Fruit fly (Drosophila melanogaster) whole organism, embryonic: Measurements from ENCODE around the gene Stt3B.
A peak's percentile ranks its signal among the peaks of the same experiment; 100 is the strongest.

ENCODE experiments used
- ATbp ChIP-seq: fragments of 200-800 bp; sonication (Bioruptor generic); optimal IDR thresholded peaks from 2 replicates; lab custom pipeline; 2017; ENCODE audit warnings: missing biosample characterization, mild to moderate bottlenecking, missing genetic modification characterization, missing genetic modification reagents
- Asciz ChIP-seq: fragments of 200-800 bp; sonication (Bioruptor generic); optimal IDR thresholded peaks from 2 replicates; lab custom pipeline; 2017; ENCODE audit warnings: missing biosample characterization, mild to moderate bottlenecking, missing genetic modification characterization, missing genetic modification reagents
- Awh ChIP-seq: fragments of 200-800 bp; sonication (Bioruptor generic); IDR thresholded peaks from 2 replicates; pipeline ENCODE4, ENCODE4 v1.3.6; 2022; ENCODE audit warnings: missing biosample characterization, missing genetic modification characterization
- CG10209 ChIP-seq: fragments of 200-800 bp; sonication (Bioruptor generic); optimal IDR thresholded peaks from 3 replicates; lab custom pipeline; 2017; ENCODE audit warnings: missing biosample characterization, mild to moderate bottlenecking, missing genetic modification characterization, missing genetic modification reagents
- CG10462 ChIP-seq: fragments of 200-800 bp; sonication (Bioruptor generic); optimal IDR thresholded peaks from 2 replicates; lab custom pipeline; 2016; ENCODE audit warnings: missing biosample characterization, missing genetic modification characterization
- CG10543 ChIP-seq: fragments of 200-800 bp; sonication (Bioruptor generic); optimal IDR thresholded peaks from 3 replicates; lab custom pipeline; 2017; ENCODE audit warnings: missing biosample characterization, mild to moderate bottlenecking, missing genetic modification characterization, moderate library complexity
- CG11085 ChIP-seq: fragments of 200-800 bp; sonication (Bioruptor generic); IDR thresholded peaks from 2 replicates; pipeline ENCODE4 v1.3.6; 2022; ENCODE audit warnings: missing biosample characterization, missing genetic modification characterization
- CG12155 ChIP-seq: fragments of 200-800 bp; sonication (Bioruptor generic); optimal IDR thresholded peaks from 3 replicates; lab custom pipeline; 2016; ENCODE audit warnings: missing biosample characterization, missing genetic modification characterization
- CG12769 ChIP-seq: fragments of 200-800 bp; sonication (Bioruptor generic); optimal IDR thresholded peaks from 2 replicates; lab custom pipeline; 2019; ENCODE audit warnings: missing biosample characterization, mild to moderate bottlenecking, missing genetic modification characterization, moderate library complexity
- CG13624 ChIP-seq: fragments of 200-800 bp; sonication (Bioruptor generic); optimal IDR thresholded peaks from 2 replicates; lab custom pipeline; 2016; ENCODE audit warnings: missing biosample characterization, missing genetic modification characterization
- CG14860 ChIP-seq: fragments of 200-800 bp; sonication (Bioruptor generic); IDR thresholded peaks from 3 replicates; pipeline ENCODE4 v1.3.6; 2022; ENCODE audit warnings: missing biosample characterization, missing genetic modification characterization; ENCODE audit not compliant: partially characterized antibody
- CG1792 ChIP-seq: fragments of 200-800 bp; sonication (Bioruptor generic); optimal IDR thresholded peaks from 2 replicates; lab custom pipeline; 2016; ENCODE audit warnings: missing biosample characterization, missing genetic modification characterization
- CG18011 ChIP-seq: fragments of 200-800 bp; sonication (Bioruptor generic); optimal IDR thresholded peaks from 2 replicates; lab custom pipeline; 2017; ENCODE audit warnings: missing biosample characterization, missing genetic modification characterization, mild to moderate bottlenecking, moderate library complexity, missing genotype
- CG2129 ChIP-seq: fragments of 200-800 bp; sonication (Bioruptor generic); IDR thresholded peaks from 2 replicates; pipeline ENCODE4 v1.3.6; 2022; ENCODE audit warnings: missing biosample characterization, missing genetic modification characterization; ENCODE audit not compliant: partially characterized antibody
- CG2678 ChIP-seq: fragments of 200-800 bp; sonication (Bioruptor generic); optimal IDR thresholded peaks from 3 replicates; lab custom pipeline; 2019; ENCODE audit warnings: missing biosample characterization, mild to moderate bottlenecking, missing genetic modification characterization, moderate library complexity
- CG30431 ChIP-seq: fragments of 200-800 bp; sonication (Bioruptor generic); optimal IDR thresholded peaks from 2 replicates; lab custom pipeline; 2017; ENCODE audit warnings: missing biosample characterization, missing genetic modification characterization
- CG3163 ChIP-seq: fragments of 200-800 bp; sonication (Bioruptor generic); optimal IDR thresholded peaks from 3 replicates; lab custom pipeline; 2016; ENCODE audit warnings: missing biosample characterization, missing genetic modification characterization
- CG4360 ChIP-seq: fragments of 200-800 bp; sonication (Bioruptor generic); IDR thresholded peaks from 2 replicates; pipeline ENCODE4 v1.3.6; 2022; ENCODE audit warnings: missing biosample characterization, missing genetic modification characterization
- CG7839 ChIP-seq: fragments of 200-800 bp; sonication (Bioruptor generic); optimal IDR thresholded peaks from 3 replicates; lab custom pipeline; 2018; ENCODE audit warnings: missing biosample characterization, mild to moderate bottlenecking, missing genetic modification characterization, moderate library complexity
- CG7928 ChIP-seq: fragments of 200-800 bp; sonication (Bioruptor generic); optimal IDR thresholded peaks from 2 replicates; lab custom pipeline; 2017; ENCODE audit warnings: missing biosample characterization, mild to moderate bottlenecking, missing genetic modification characterization
- CG8765 ChIP-seq: fragments of 200-800 bp; sonication (Bioruptor generic); IDR thresholded peaks from 2 replicates; pipeline ENCODE4 v1.3.6; 2022; ENCODE audit warnings: missing biosample characterization, missing genetic modification characterization
- CG8924 ChIP-seq: fragments of 200-800 bp; optimal IDR thresholded peaks from 3 replicates; lab custom pipeline; 2019; ENCODE audit warnings: missing biosample characterization, mild to moderate bottlenecking, missing genetic modification characterization, moderate library complexity
- CG9609 ChIP-seq: fragments of 200-800 bp; sonication (Bioruptor generic); optimal IDR thresholded peaks from 3 replicates; lab custom pipeline; 2016; ENCODE audit warnings: missing biosample characterization, missing genetic modification characterization
- D ChIP-seq, 2 experiments: fragments of 200-800 bp in 1 of 2; fragments of >200 bp in 1 of 2; sonication (Bioruptor generic) in 1 of 2; optimal IDR thresholded peaks; 2 replicates in 1 of 2; 3 replicates in 1 of 2; lab custom pipeline; 2017; ENCODE audit warnings: mild to moderate bottlenecking in 1 of 2, missing biosample characterization in 1 of 2, missing genetic modification characterization in 1 of 2, missing genetic modification reagents in 1 of 2
- Dad ChIP-seq: fragments of 200-800 bp; sonication (Bioruptor generic); optimal IDR thresholded peaks from 3 replicates; lab custom pipeline; 2016; ENCODE audit warnings: missing biosample characterization, missing genetic modification characterization
- Doc3 ChIP-seq: fragments of 200-800 bp; sonication (Bioruptor generic); IDR thresholded peaks from 3 replicates; pipeline ENCODE4 v1.3.6; 2022; ENCODE audit warnings: missing biosample characterization, missing genetic modification characterization; ENCODE audit not compliant: partially characterized antibody
- Lpt ChIP-seq: fragments of >200 bp; optimal IDR thresholded peaks from 2 replicates; lab custom pipeline; 2018; ENCODE audit warnings: missing biosample characterization, missing genetic modification characterization
- NFAT ChIP-seq: fragments of 200-800 bp; sonication (Bioruptor generic); IDR thresholded peaks from 2 replicates; pipeline ENCODE4 v1.3.6; 2022; ENCODE audit warnings: missing biosample characterization, missing genetic modification characterization
- Poxn ChIP-seq: fragments of 200-800 bp; sonication (Bioruptor generic); IDR thresholded peaks from 2 replicates; pipeline ENCODE4 v1.3.6; 2022; ENCODE audit warnings: missing biosample characterization, missing genetic modification characterization
- Ssrp ChIP-seq: fragments of 200-800 bp; sonication (Bioruptor generic); optimal IDR thresholded peaks from 2 replicates; lab custom pipeline; 2018; ENCODE audit warnings: missing biosample characterization, mild to moderate bottlenecking, missing genetic modification characterization, moderate library complexity
- Usf ChIP-seq: fragments of 200-800 bp; sonication (Bioruptor generic); optimal IDR thresholded peaks from 2 replicates; lab custom pipeline; 2017; ENCODE audit warnings: missing genotype, missing biosample characterization, missing genetic modification characterization
- aop ChIP-seq: fragments of 200-800 bp; sonication (Bioruptor generic); IDR thresholded peaks from 2 replicates; pipeline ENCODE4 v1.3.6; 2022; ENCODE audit warnings: missing biosample characterization, missing genetic modification characterization
- ato ChIP-seq: fragments of 200-800 bp; sonication (Bioruptor generic); IDR thresholded peaks from 2 replicates; pipeline ENCODE4 v1.3.6; 2022; ENCODE audit warnings: missing biosample characterization, missing genetic modification characterization; ENCODE audit not compliant: partially characterized antibody
- dpn ChIP-seq, 2 experiments: fragments of 200-800 bp; sonication (Bioruptor generic); optimal IDR thresholded peaks; 3 replicates each; lab custom pipeline; 2016; ENCODE audit warnings: missing biosample characterization in 2 of 2, missing genetic modification characterization in 2 of 2
- ftz-f1 ChIP-seq: fragments of 200-800 bp; sonication (Bioruptor generic); optimal IDR thresholded peaks from 2 replicates; lab custom pipeline; 2016; ENCODE audit warnings: missing biosample characterization, missing genetic modification characterization
- gem ChIP-seq: fragments of 200-800 bp; sonication (Bioruptor generic); optimal IDR thresholded peaks from 2 replicates; lab custom pipeline; 2019; ENCODE audit warnings: missing biosample characterization, mild to moderate bottlenecking, missing genetic modification characterization, moderate library complexity
- knrl ChIP-seq: fragments of 200-800 bp; sonication (Bioruptor generic); IDR thresholded peaks from 3 replicates; pipeline ENCODE4 v1.3.6; 2022; ENCODE audit warnings: missing biosample characterization, missing genetic modification characterization; ENCODE audit not compliant: partially characterized antibody
- lmd ChIP-seq: fragments of 200-800 bp; sonication (Bioruptor generic); IDR thresholded peaks from 2 replicates; pipeline ENCODE4 v1.3.6; 2022; ENCODE audit warnings: missing biosample characterization, missing genetic modification characterization
- mirr ChIP-seq: fragments of 200-800 bp; sonication (Bioruptor generic); optimal IDR thresholded peaks from 3 replicates; lab custom pipeline; 2018; ENCODE audit warnings: missing biosample characterization, mild to moderate bottlenecking, missing genetic modification characterization
- nerfin-1 ChIP-seq: fragments of 200-800 bp; sonication (Bioruptor generic); optimal IDR thresholded peaks from 3 replicates; lab custom pipeline; 2019; ENCODE audit warnings: missing biosample characterization, mild to moderate bottlenecking, missing genetic modification characterization, moderate library complexity
- pita ChIP-seq: fragments of 200-800 bp; sonication (Bioruptor generic); optimal IDR thresholded peaks from 2 replicates; lab custom pipeline; 2017; ENCODE audit warnings: missing biosample characterization, mild to moderate bottlenecking, missing genetic modification characterization
- pum ChIP-seq: fragments of 200-800 bp; sonication (Bioruptor generic); optimal IDR thresholded peaks from 2 replicates; lab custom pipeline; 2016; ENCODE audit warnings: missing biosample characterization, missing genetic modification characterization
- row ChIP-seq: fragments of 200-800 bp; sonication (Bioruptor generic); IDR thresholded peaks from 3 replicates; pipeline ENCODE4 v1.3.6; 2022; ENCODE audit warnings: missing biosample characterization, missing genetic modification characterization
- sna ChIP-seq: fragments of 200-800 bp; sonication (Bioruptor generic); IDR thresholded peaks from 2 replicates; pipeline ENCODE4 v1.3.6; 2022; ENCODE audit warnings: missing biosample characterization, missing genetic modification characterization; ENCODE audit not compliant: partially characterized antibody
- tgo ChIP-seq: fragments of 200-800 bp; sonication (Bioruptor generic); IDR thresholded peaks from 3 replicates; pipeline ENCODE4 v1.3.6; 2022; ENCODE audit warnings: missing biosample characterization, missing genetic modification characterization
- trem ChIP-seq: fragments of 200-800 bp; optimal IDR thresholded peaks from 3 replicates; lab custom pipeline; 2019; ENCODE audit warnings: missing biosample characterization, mild to moderate bottlenecking, missing genetic modification characterization, moderate library complexity
- trh ChIP-seq: fragments of 200-800 bp; sonication (Bioruptor generic); optimal IDR thresholded peaks from 2 replicates; lab custom pipeline; 2016; ENCODE audit warnings: missing biosample characterization, missing genetic modification characterization
- wdn ChIP-seq: fragments of 200-800 bp; sonication (Bioruptor generic); IDR thresholded peaks from 2 replicates; pipeline ENCODE4 v1.3.6; 2022; ENCODE audit warnings: missing biosample characterization, missing genetic modification characterization

Stt3B gene

DNA sequence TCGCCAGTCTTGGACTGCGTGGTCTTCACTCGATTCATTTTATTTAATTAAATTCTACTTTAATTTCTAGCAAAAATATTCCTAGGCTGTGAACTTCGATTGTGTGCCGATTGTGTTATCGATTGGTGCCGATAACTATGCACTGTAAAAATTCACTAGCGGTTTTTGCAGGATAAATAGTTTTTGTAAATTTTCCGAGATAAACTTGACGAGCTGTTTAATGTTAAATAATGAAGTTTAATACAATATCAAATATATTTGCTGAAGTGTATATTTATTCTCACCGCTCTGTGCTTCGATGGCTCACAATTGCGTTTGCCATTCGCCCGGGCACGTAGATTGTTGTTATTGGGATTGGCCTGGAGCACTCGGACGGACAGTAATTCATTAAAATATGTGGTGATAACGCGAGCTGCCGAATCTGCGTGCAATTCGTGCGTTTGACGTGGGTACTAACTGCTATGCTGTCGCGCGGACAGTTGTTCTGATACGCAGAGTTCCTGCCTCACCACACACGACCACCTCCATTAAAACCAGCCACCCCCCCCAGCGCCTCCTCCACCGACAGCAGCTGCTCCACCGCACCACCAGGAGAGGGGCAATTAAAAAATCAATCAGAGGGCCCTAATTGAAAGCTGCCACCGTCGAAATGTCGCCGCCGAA, 44.4 kb downstream of the Stt3B start, which contains the start of the genes EMC6 and Hr96 (continued):
- TF ChIP-seq knrl (GFP tag; lab: Robert Waterston, UW), result peak; percentile 69
- TF ChIP-seq Lpt (GFP tag; lab: Kevin White, UChicago), result no peak
- peak; percentile 95 for TF ChIP-seq Dad (GFP tag; lab: Kevin White, UChicago)
- peak; percentile 77 for TF ChIP-seq Poxn
- peak; percentile 91 for TF ChIP-seq Ssrp (tag; lab: Kevin White, UChicago)
- TF ChIP-seq CG7839, result peak; percentile 94
- TF ChIP-seq mirr (GFP tag; lab: Kevin White, UChicago), result peak; percentile 81
- peak; percentile 89 for TF ChIP-seq trh (GFP tag; lab: Kevin White, UChicago)
- TF ChIP-seq ftz-f1 (GFP tag; lab: Kevin White, UChicago), result peak; percentile 78
- TF ChIP-seq ato (GFP tag; lab: Robert Waterston, UW), result peak; percentile 82
- peak; percentile 87 for TF ChIP-seq CG1792
- peak; percentile 92 for TF ChIP-seq lmd
- peak; percentile 94 to 95 for TF ChIP-seq dpn (GFP tag; optimal IDR thresholded peaks at IDR 0.05; lab: Kevin White, UChicago)
- 0 out of 2 replicates have a peak, but pooled peaks have one; percentile 4 for TF ChIP-seq CG2129
- TF ChIP-seq CG11085, result peak; percentile 90
- peak; percentile 97 for TF ChIP-seq NFAT (GFP tag; lab: Robert Waterston, UW)
- peak; percentile 93 for TF ChIP-seq CG10543 (GFP tag; lab: Kevin White, UChicago)
- TF ChIP-seq D (optimal IDR thresholded peaks at IDR 0.05; lab: Kevin White, UChicago), result no peak
- TF ChIP-seq D (GFP tag; optimal IDR thresholded peaks at IDR 0.05; lab: Kevin White, UChicago), result peak; percentile 82
- TF ChIP-seq aop (GFP tag; lab: Robert Waterston, UW), result peak; percentile 84
- peak; percentile 83 for TF ChIP-seq CG18011 (GFP tag; lab: Kevin White, UChicago)
- TF ChIP-seq CG4360 (GFP tag; lab: Robert Waterston, UW), result peak; percentile 75
- TF ChIP-seq CG12155 (GFP tag; lab: Kevin White, UChicago), result peak; percentile 93
- peak; percentile 84 for TF ChIP-seq Usf (GFP tag; lab: Kevin White, UChicago)
- TF ChIP-seq CG8765, result peak; percentile 89
- peak; percentile 92 for TF ChIP-seq Awh (GFP tag; lab: Robert Waterston, UW)
- TF ChIP-seq pum (GFP tag; lab: Kevin White, UChicago), result peak; percentile 93
- TF ChIP-seq nerfin-1 (tag; lab: Kevin White, UChicago), result peak; percentile 86
- peak; percentile 96 for TF ChIP-seq gem (tag; lab: Kevin White, UChicago)
- peak; percentile 75; the same call in 1 of the 2 replicates for TF ChIP-seq sna (GFP tag; lab: Robert Waterston, UW)
- TF ChIP-seq CG8924 (tag; lab: Kevin White, UChicago), result peak; percentile 93
- peak; percentile 98 for TF ChIP-seq CG12769 (tag; lab: Kevin White, UChicago)
- TF ChIP-seq CG10462 (GFP tag; lab: Kevin White, UChicago), result peak; percentile 88
- peak; percentile 68 for TF ChIP-seq CG3163 (GFP tag; lab: Kevin White, UChicago)
- TF ChIP-seq CG14860 (GFP tag; lab: Robert Waterston, UW), result peak; percentile 64
- TF ChIP-seq CG13624, result peak; percentile 96
- TF ChIP-seq tgo (GFP tag; lab: Robert Waterston, UW), result peak; percentile 92
- TF ChIP-seq row (GFP tag; lab: Robert Waterston, UW), result peak; percentile 97
- TF ChIP-seq CG9609 (GFP tag; lab: Kevin White, UChicago), result peak; percentile 91
- TF ChIP-seq trem (tag; lab: Kevin White, UChicago), result peak; percentile 94
- TF ChIP-seq pita (GFP tag; lab: Kevin White, UChicago), result no peak
- peak; percentile 89 for TF ChIP-seq CG30431 (GFP tag; lab: Kevin White, UChicago)
- TF ChIP-seq Asciz, result peak; percentile 83
- TF ChIP-seq Doc3 (GFP tag; lab: Robert Waterston, UW), result peak; percentile 55; the same call in 1 of the 3 replicates
- peak; percentile 93 for TF ChIP-seq CG2678 (tag; lab: Kevin White, UChicago)
- peak; percentile 68 for TF ChIP-seq CG7928 (GFP tag; lab: Kevin White, UChicago)
- peak; percentile 90 for TF ChIP-seq CG10209 (GFP tag; lab: Kevin White, UChicago)
- peak; percentile 84 for TF ChIP-seq ATbp (GFP tag; lab: Kevin White, UChicago)
- TF ChIP-seq wdn (GFP tag; lab: Robert Waterston, UW), result peak; percentile 93
